Worm (Caenorhabditis elegans) whole organism, mixed stage, embryonic: ENCODE measurements around the gene T19D12.9.

ENCODE experiments used
- M03D4.4 ChIP-seq: sonication (generic microtip); optimal IDR thresholded peaks from 2 replicates; lab custom pipeline; 2017; ENCODE audit warnings: mild to moderate bottlenecking, missing genetic modification characterization, missing compliant biosample characterization
- bed-3 ChIP-seq: fragments of 200-800 bp; sonication (Bioruptor generic); optimal IDR thresholded peaks from 3 replicates; lab custom pipeline; 2018; ENCODE audit warnings: mild to moderate bottlenecking, missing genetic modification characterization, moderate library complexity, missing compliant biosample characterization
- blmp-1 ChIP-seq: fragments of 150-350 bp; optimal IDR thresholded peaks from 2 replicates; lab custom pipeline; 2014; ENCODE audit warnings: missing biosample characterization, missing genetic modification characterization
- ceh-39 ChIP-seq: fragments of 150-350 bp; optimal IDR thresholded peaks from 2 replicates; lab custom pipeline; 2014; ENCODE audit warnings: missing biosample characterization, missing genetic modification characterization
- ceh-43 ChIP-seq: fragments of 200-800 bp; sonication (Bioruptor generic); optimal IDR thresholded peaks from 2 replicates; lab custom pipeline; 2018; ENCODE audit warnings: mild to moderate bottlenecking, missing genetic modification characterization, moderate library complexity, missing compliant biosample characterization
- ceh-83 ChIP-seq: fragments of 200-800 bp; sonication (Bioruptor generic); optimal IDR thresholded peaks from 2 replicates; lab custom pipeline; 2018; ENCODE audit warnings: mild to moderate bottlenecking, missing genetic modification characterization, missing compliant biosample characterization
- ces-1 ChIP-seq: fragments of 150-350 bp; optimal IDR thresholded peaks from 2 replicates; lab custom pipeline; 2014; ENCODE audit warnings: missing biosample characterization, missing genetic modification reagents, missing genetic modification characterization
- cnd-1 ChIP-seq: fragments of 200-800 bp; sonication (Bioruptor generic); optimal IDR thresholded peaks from 2 replicates; lab custom pipeline; 2018; ENCODE audit warnings: mild to moderate bottlenecking, missing genetic modification characterization, missing compliant biosample characterization
- drap-1 ChIP-seq: fragments of 200-800 bp; sonication (Bioruptor generic); optimal IDR thresholded peaks from 3 replicates; lab custom pipeline; 2018; ENCODE audit warnings: mild to moderate bottlenecking, missing genetic modification characterization, missing compliant biosample characterization
- elt-1 ChIP-seq: sonication (generic microtip); optimal IDR thresholded peaks from 2 replicates; lab custom pipeline; 2017; ENCODE audit warnings: missing genetic modification characterization, mild to moderate bottlenecking, missing compliant biosample characterization, antibody characterized with exemption, moderate library complexity, borderline replicate concordance; ENCODE audit not compliant: insufficient read depth
- elt-3 ChIP-seq: fragments of 150-350 bp; optimal IDR thresholded peaks from 2 replicates; lab custom pipeline; 2014; ENCODE audit warnings: missing biosample characterization, missing genetic modification characterization
- ham-2 ChIP-seq: fragments of 200-800 bp; sonication (Bioruptor generic); optimal IDR thresholded peaks from 2 replicates; lab custom pipeline; 2018; ENCODE audit warnings: mild to moderate bottlenecking, missing genetic modification characterization, missing compliant biosample characterization
- hlh-1 ChIP-seq: fragments of 150-350 bp; optimal IDR thresholded peaks from 2 replicates; lab custom pipeline; 2014; ENCODE audit warnings: missing biosample characterization, missing genetic modification reagents, missing genetic modification characterization
- lin-13 ChIP-seq: fragments of 150-350 bp; optimal IDR thresholded peaks from 2 replicates; lab custom pipeline; 2014; ENCODE audit warnings: missing biosample characterization, missing genetic modification characterization
- lin-32 ChIP-seq: fragments of 200-800 bp; sonication (Bioruptor generic); optimal IDR thresholded peaks from 2 replicates; lab custom pipeline; 2018; ENCODE audit warnings: mild to moderate bottlenecking, missing genetic modification characterization, missing compliant biosample characterization
- lsy-2 ChIP-seq: fragments of 150-350 bp; optimal IDR thresholded peaks from 2 replicates; lab custom pipeline; 2014; ENCODE audit warnings: missing biosample characterization, missing genetic modification characterization
- mab-5 ChIP-seq: fragments of 150-350 bp; optimal IDR thresholded peaks from 2 replicates; lab custom pipeline; 2014; ENCODE audit warnings: missing biosample characterization, missing genetic modification characterization
- mep-1 ChIP-seq: fragments of 150-350 bp; optimal IDR thresholded peaks from 2 replicates; lab custom pipeline; 2017; ENCODE audit warnings: missing biosample characterization, missing genetic modification reagents, missing genetic modification characterization, inconsistent platforms
- mls-2 ChIP-seq: sonication (generic microtip); optimal IDR thresholded peaks from 2 replicates; lab custom pipeline; 2016; ENCODE audit warnings: mild to moderate bottlenecking, missing genetic modification characterization, moderate library complexity, missing compliant biosample characterization
- nhr-2 ChIP-seq: fragments of 150-350 bp; optimal IDR thresholded peaks from 2 replicates; lab custom pipeline; 2014; ENCODE audit warnings: missing biosample characterization, missing genetic modification characterization
- nhr-28 ChIP-seq: fragments of 150-350 bp; optimal IDR thresholded peaks from 2 replicates; lab custom pipeline; 2014; ENCODE audit warnings: missing biosample characterization, missing genetic modification characterization
- sem-2 ChIP-seq: fragments of 200-800 bp; sonication (Bioruptor generic); optimal IDR thresholded peaks from 2 replicates; lab custom pipeline; 2018; ENCODE audit warnings: mild to moderate bottlenecking, missing genetic modification characterization, missing compliant biosample characterization
- snpc-4 ChIP-seq: fragments of 150-350 bp; optimal IDR thresholded peaks from 2 replicates; lab custom pipeline; 2014; ENCODE audit warnings: missing biosample characterization, missing genetic modification characterization
- tbx-8 ChIP-seq: fragments of 200-800 bp; sonication (Bioruptor generic); optimal IDR thresholded peaks from 2 replicates; lab custom pipeline; 2018; ENCODE audit warnings: mild to moderate bottlenecking, missing genetic modification characterization, moderate library complexity, missing compliant biosample characterization
- unc-120 ChIP-seq: sonication (generic microtip); optimal IDR thresholded peaks from 2 replicates; lab custom pipeline; 2017; ENCODE audit warnings: missing genetic modification characterization, missing compliant biosample characterization; ENCODE audit not compliant: poor library complexity, severe bottlenecking
- unc-39 ChIP-seq: fragments of 150-350 bp; optimal IDR thresholded peaks from 2 replicates; lab custom pipeline; 2014; ENCODE audit warnings: missing biosample characterization, missing genetic modification characterization
- unc-62 ChIP-seq: fragments of 150-350 bp; optimal IDR thresholded peaks from 2 replicates; lab custom pipeline; 2014; ENCODE audit warnings: missing biosample characterization, missing genetic modification reagents, missing genetic modification characterization
- ztf-11 ChIP-seq: fragments of 150-350 bp; optimal IDR thresholded peaks from 2 replicates; lab custom pipeline; 2014; ENCODE audit warnings: missing biosample characterization, missing genetic modification characterization

The T19D12.9 gene

ce11 chrII:6612544-6612943, 41.6 kb downstream of the T19D12.9 start:
- TF ChIP-seq drap-1 (GFP tag; lab: Kevin White, UChicago) = no peak
- no peak for TF ChIP-seq ceh-83 (GFP tag; lab: Kevin White, UChicago)
- TF ChIP-seq unc-62 (GFP tag; lab: Kevin White, UChicago) = no peak
- no peak for TF ChIP-seq elt-1 (tag; lab: Kevin White, UChicago)
- no peak for TF ChIP-seq blmp-1 (tag; lab: Kevin White, UChicago)
- TF ChIP-seq unc-120 = no peak
- no peak for TF ChIP-seq mab-5 (tag; lab: Kevin White, UChicago)
- TF ChIP-seq nhr-28 (tag; lab: Kevin White, UChicago) = no peak
- TF ChIP-seq ztf-11 (tag; lab: Kevin White, UChicago) = no peak
- TF ChIP-seq mep-1 (tag; lab: Kevin White, UChicago) = no peak
- no peak for TF ChIP-seq ces-1
- TF ChIP-seq hlh-1 (tag; lab: Kevin White, UChicago) = no peak
- TF ChIP-seq bed-3 (GFP tag; lab: Kevin White, UChicago) = no peak
- no peak for TF ChIP-seq mls-2 (tag; lab: Kevin White, UChicago)
- TF ChIP-seq lin-32 = no peak
- TF ChIP-seq unc-39 (tag; lab: Kevin White, UChicago) = no peak
- TF ChIP-seq elt-3 (tag; lab: Kevin White, UChicago) = no peak

- TF ChIP-seq elt-1 (tag; lab: Kevin White, UChicago) = peak; percentile 4
- no peak for TF ChIP-seq cnd-1
Observed at ce11 chrII:6610262-6610661, 43.9 kb downstream of the T19D12.9 start.

ce11 chrII:6609315-6609842, 44.8 kb downstream of the T19D12.9 start, which contains the start of gene epg-5:
epg-5 (minus strand) TSS chrII:6609365.
- TF ChIP-seq unc-120 = peak; percentile 67
- TF ChIP-seq sem-2 = no peak

- TF ChIP-seq ceh-83 (GFP tag; lab: Kevin White, UChicago) (no peak), ztf-11 (tag; lab: Kevin White, UChicago) (no peak), mep-1 (tag; lab: Kevin White, UChicago) (no peak), ceh-39 (tag; lab: Kevin White, UChicago) (no peak), elt-1 (tag; lab: Kevin White, UChicago) (no peak), M03D4.4 (tag; lab: Kevin White, UChicago) (no peak), unc-62 (GFP tag; lab: Kevin White, UChicago) (no peak), unc-39 (tag; lab: Kevin White, UChicago) (no peak), ham-2 (GFP tag; lab: Kevin White, UChicago) (no peak), snpc-4 (tag; lab: Kevin White, UChicago) (no peak), ceh-43 (GFP tag; lab: Kevin White, UChicago) (no peak), lin-32 (no peak), hlh-1 (tag; lab: Kevin White, UChicago) (no peak), elt-3 (tag; lab: Kevin White, UChicago) (no peak), mab-5 (tag; lab: Kevin White, UChicago) (no peak), nhr-2 (tag; lab: Kevin White, UChicago) (no peak), drap-1 (GFP tag; lab: Kevin White, UChicago) (no peak), tbx-8 (GFP tag; lab: Kevin White, UChicago) (no peak), lin-13 (no peak), lsy-2 (tag; lab: Kevin White, UChicago) (no peak)
Observed at ce11 chrII:6608626-6609025, 45.6 kb downstream of the T19D12.9 start.
